Fruit fly (Drosophila melanogaster) whole organism, pupa: Measurements from ENCODE around the gene CG14380.

Experiments used
- CG10348 ChIP-seq: fragments of 200-800 bp; sonication (Bioruptor generic); IDR thresholded peaks from 2 replicates; pipeline ENCODE4 v1.3.6; 2022; ENCODE audit warnings: missing biosample characterization, missing genetic modification characterization
- CG14655 ChIP-seq: fragments of 200-800 bp; sonication (Bioruptor generic); optimal IDR thresholded peaks from 3 replicates; lab custom pipeline; 2017; ENCODE audit warnings: mild to moderate bottlenecking, missing biosample characterization, missing genetic modification reagents, missing genetic modification characterization
- CG17806 ChIP-seq: fragments of 200-800 bp; sonication (Bioruptor generic); optimal IDR thresholded peaks from 2 replicates; lab custom pipeline; 2018; ENCODE audit warnings: missing biosample characterization, mild to moderate bottlenecking, missing genetic modification characterization, moderate library complexity
- CG8301 ChIP-seq: fragments of 200-800 bp; sonication (Bioruptor generic); optimal IDR thresholded peaks from 2 replicates; lab custom pipeline; 2018; ENCODE audit warnings: missing biosample characterization, mild to moderate bottlenecking, missing genetic modification characterization
- CG9948 ChIP-seq: fragments of 200-800 bp; sonication (Bioruptor generic); optimal IDR thresholded peaks from 2 replicates; lab custom pipeline; 2018; ENCODE audit warnings: missing biosample characterization, mild to moderate bottlenecking, missing genetic modification characterization, moderate library complexity
- D1 ChIP-seq: fragments of 200-800 bp; sonication (Bioruptor generic); optimal IDR thresholded peaks from 2 replicates; lab custom pipeline; 2018; ENCODE audit warnings: missing biosample characterization, mild to moderate bottlenecking, missing genetic modification characterization, moderate library complexity
- EcR ChIP-seq: fragments of 200-800 bp; sonication (Bioruptor generic); optimal IDR thresholded peaks from 3 replicates; lab custom pipeline; 2019; ENCODE audit warnings: missing biosample characterization, missing genetic modification characterization, mild to moderate bottlenecking, moderate library complexity, missing genetic modification reagents
- Ets98B ChIP-seq: fragments of 200-800 bp; sonication (Bioruptor generic); IDR thresholded peaks from 2 replicates; pipeline ENCODE4 v1.3.6; 2022; ENCODE audit warnings: missing biosample characterization, missing genetic modification characterization
- Pif1A ChIP-seq: fragments of 200-800 bp; sonication (Bioruptor generic); optimal IDR thresholded peaks from 3 replicates; lab custom pipeline; 2016; ENCODE audit warnings: missing biosample characterization, missing genetic modification characterization
- Pif1B ChIP-seq: fragments of 200-800 bp; sonication (Bioruptor generic); optimal IDR thresholded peaks from 3 replicates; lab custom pipeline; 2016; ENCODE audit warnings: missing biosample characterization, missing genetic modification characterization
- fd96Ca ChIP-seq: fragments of 200-800 bp; sonication (Bioruptor generic); IDR thresholded peaks from 3 replicates; pipeline ENCODE4 v1.3.6; 2022; ENCODE audit warnings: missing biosample characterization, missing genetic modification characterization

DNA sequence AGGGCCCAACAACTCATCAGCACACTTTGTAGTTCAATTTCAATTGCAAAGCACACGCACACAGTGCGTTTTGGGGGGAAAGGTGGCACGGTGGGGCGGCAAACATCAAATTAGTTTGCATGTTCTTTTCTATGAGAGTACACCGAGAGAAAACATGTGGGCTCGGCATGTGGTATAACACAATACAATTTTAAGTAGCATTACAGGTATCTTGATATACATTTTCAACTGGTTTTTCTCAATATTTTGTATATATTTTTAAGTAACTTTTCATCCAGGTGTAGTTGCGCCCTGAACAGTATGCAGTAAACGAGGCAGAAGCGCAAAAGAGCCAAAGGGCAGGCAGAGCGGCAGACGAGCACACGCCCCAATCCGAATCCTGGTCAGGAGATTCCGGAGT is 12.1 kb downstream of the CG14380 start:
- TF ChIP-seq Pif1B (GFP tag; lab: Kevin White, UChicago) (no peak), CG14655 (GFP tag; lab: Kevin White, UChicago) (no peak), CG9948 (tag; lab: Kevin White, UChicago) (no peak), Pif1A (GFP tag; lab: Kevin White, UChicago) (no peak), Ets98B (GFP tag; lab: Robert Waterston, UW) (no peak), EcR (no peak), CG8301 (tag; lab: Kevin White, UChicago) (no peak), CG17806 (tag; lab: Kevin White, UChicago) (no peak), fd96Ca (GFP tag; lab: Robert Waterston, UW) (no peak), CG10348 (no peak), D1 (tag; lab: Kevin White, UChicago) (no peak)
